Worm (Caenorhabditis elegans) whole organism, L4 larva: ENCODE results near the gene K10B3.5.

ENCODE experiments used
- F10B5.3 ChIP-seq: sonication (generic microtip); optimal IDR thresholded peaks from 2 replicates; lab custom pipeline; 2016; ENCODE audit warnings: mild to moderate bottlenecking, missing genetic modification characterization, missing compliant biosample characterization
- F26F4.8 ChIP-seq: fragments of 200-800 bp; sonication (Bioruptor generic); conservative IDR thresholded peaks from 2 replicates; pipeline ENCODE4 v1.3.6; 2022; ENCODE audit warnings: missing genetic modification characterization, missing compliant biosample characterization
- F49E8.2 ChIP-seq: sonication (generic microtip); optimal IDR thresholded peaks from 2 replicates; lab custom pipeline; 2016; ENCODE audit warnings: missing compliant biosample characterization, mild to moderate bottlenecking, missing genetic modification characterization, borderline replicate concordance
- R02D3.7 ChIP-seq: fragments of 150-350 bp; sonication (generic microtip); optimal IDR thresholded peaks from 3 replicates; lab custom pipeline; 2014; ENCODE audit warnings: missing biosample characterization, missing genetic modification characterization
- Y5F2A.4 ChIP-seq: fragments of 200-800 bp; sonication (Bioruptor generic); optimal IDR thresholded peaks from 2 replicates; lab custom pipeline; 2018; ENCODE audit warnings: mild to moderate bottlenecking, missing genetic modification characterization, missing compliant biosample characterization
- ZK337.2 ChIP-seq: fragments of 200-800 bp; sonication (Bioruptor generic); IDR thresholded peaks from 2 replicates; pipeline ENCODE4 v1.3.6; 2022; ENCODE audit warnings: missing genetic modification reagents, missing genetic modification characterization, missing compliant biosample characterization
- ZK546.5 ChIP-seq, 2 experiments: sonication (generic microtip); optimal IDR thresholded peaks; 2 replicates each; lab custom pipeline; 2017; ENCODE audit warnings: missing biosample characterization in 2 of 2, missing genetic modification characterization in 2 of 2
- ama-1 ChIP-seq: fragments of 150-350 bp; optimal IDR thresholded peaks from 2 replicates; lab custom pipeline; 2014; ENCODE audit warnings: inconsistent platforms, mixed read lengths
- arid-1 ChIP-seq: fragments of 200-800 bp; sonication (Bioruptor generic); conservative IDR thresholded peaks from 2 replicates; pipeline ENCODE4 v1.3.6; 2022; ENCODE audit warnings: missing genetic modification reagents, missing genetic modification characterization, missing compliant biosample characterization
- ceh-20 ChIP-seq: fragments of 200-800 bp; sonication (Bioruptor generic); IDR thresholded peaks from 2 replicates; pipeline ENCODE4 v1.3.6; 2022; ENCODE audit warnings: missing genetic modification reagents, missing genetic modification characterization, missing compliant biosample characterization
- ceh-28 ChIP-seq: fragments of 150-350 bp; optimal IDR thresholded peaks from 2 replicates; lab custom pipeline; 2014; ENCODE audit warnings: missing biosample characterization, missing genetic modification reagents, missing genetic modification characterization
- ceh-44 ChIP-seq: fragments of 200-800 bp; sonication (Bioruptor generic); IDR thresholded peaks from 2 replicates; pipeline ENCODE4 v1.3.6; 2022; ENCODE audit warnings: missing genetic modification reagents, missing genetic modification characterization, missing compliant biosample characterization
- ceh-62 ChIP-seq: sonication (generic microtip); optimal IDR thresholded peaks from 2 replicates; lab custom pipeline; 2017; ENCODE audit warnings: missing biosample characterization, missing genetic modification characterization
- ces-1 ChIP-seq: fragments of 150-350 bp; sonication (generic microtip); optimal IDR thresholded peaks from 4 replicates; lab custom pipeline; 2014; ENCODE audit warnings: missing biosample characterization, missing genetic modification reagents, missing genetic modification characterization
- dmd-6 ChIP-seq: fragments of 200-800 bp; sonication (Bioruptor generic); IDR thresholded peaks from 2 replicates; pipeline ENCODE4 v1.3.6; 2022; ENCODE audit warnings: missing genetic modification reagents, missing genetic modification characterization, missing compliant biosample characterization
- egl-27 ChIP-seq: sonication (generic microtip); optimal IDR thresholded peaks from 3 replicates; lab custom pipeline; 2017; ENCODE audit warnings: missing biosample characterization, missing genetic modification reagents, missing genetic modification characterization
- egl-43 ChIP-seq: fragments of 200-800 bp; sonication (Bioruptor generic); IDR thresholded peaks from 2 replicates; pipeline ENCODE4 v1.3.6; 2022; ENCODE audit warnings: missing genetic modification reagents, missing genetic modification characterization, missing compliant biosample characterization
- fkh-10 ChIP-seq: fragments of 150-350 bp; optimal IDR thresholded peaks from 2 replicates; lab custom pipeline; 2014; ENCODE audit warnings: missing biosample characterization, missing genetic modification reagents, missing genetic modification characterization
- gei-8 ChIP-seq: fragments of 200-800 bp; sonication (Bioruptor generic); optimal IDR thresholded peaks from 2 replicates; lab custom pipeline; 2018; ENCODE audit warnings: mild to moderate bottlenecking, missing genetic modification characterization, missing compliant biosample characterization
- hif-1 ChIP-seq, 2 experiments: sonication (generic microtip); optimal IDR thresholded peaks; 2 replicates each; lab custom pipeline; 2016 to 2017; ENCODE audit warnings: missing compliant biosample characterization in 2 of 2, missing genetic modification characterization in 2 of 2, missing genetic modification reagents in 2 of 2, missing genotype in 2 of 2, mild to moderate bottlenecking in 1 of 2
- hlh-11 ChIP-seq: fragments of 200-800 bp; sonication (Bioruptor generic); optimal IDR thresholded peaks from 2 replicates; lab custom pipeline; 2018; ENCODE audit warnings: mild to moderate bottlenecking, missing genetic modification characterization, missing compliant biosample characterization
- hlh-30 ChIP-seq: sonication (generic microtip); optimal IDR thresholded peaks from 2 replicates; lab custom pipeline; 2017; ENCODE audit warnings: antibody characterized with exemption, mild to moderate bottlenecking, missing genetic modification characterization, missing compliant biosample characterization; ENCODE audit not compliant: insufficient read depth
- hmg-1.1 ChIP-seq: fragments of 200-800 bp; sonication (Bioruptor generic); IDR thresholded peaks from 2 replicates; pipeline ENCODE4 v1.3.6; 2022; ENCODE audit warnings: missing genetic modification reagents, missing genetic modification characterization, missing compliant biosample characterization
- lin-29 ChIP-seq: fragments of 200-800 bp; sonication (Bioruptor generic); IDR thresholded peaks from 2 replicates; pipeline ENCODE4 v1.3.6; 2022; ENCODE audit warnings: missing genetic modification reagents, missing genetic modification characterization, missing compliant biosample characterization
- lin-38 ChIP-seq: fragments of 200-800 bp; sonication (Bioruptor generic); IDR thresholded peaks from 2 replicates; pipeline ENCODE4 v1.3.6; 2022; ENCODE audit warnings: missing genetic modification reagents, missing genetic modification characterization, missing compliant biosample characterization
- madf-9 ChIP-seq: fragments of 200-800 bp; sonication (Bioruptor generic); conservative IDR thresholded peaks from 2 replicates; pipeline ENCODE4 v1.3.6; 2022; ENCODE audit warnings: missing genetic modification reagents, missing genetic modification characterization, missing compliant biosample characterization
- mep-1 ChIP-seq: fragments of 150-350 bp; sonication (generic microtip); optimal IDR thresholded peaks from 3 replicates; lab custom pipeline; 2014; ENCODE audit warnings: missing biosample characterization, missing genetic modification characterization
- mes-2 ChIP-seq: sonication (generic microtip); optimal IDR thresholded peaks from 2 replicates; lab custom pipeline; 2016; ENCODE audit warnings: missing genotype, mild to moderate bottlenecking, missing genetic modification characterization, missing compliant biosample characterization; ENCODE audit not compliant: poor library complexity, severe bottlenecking
- mxl-3 ChIP-seq: fragments of 200-800 bp; sonication (Bioruptor generic); optimal IDR thresholded peaks from 2 replicates; lab custom pipeline; 2018; ENCODE audit warnings: mild to moderate bottlenecking, missing genetic modification characterization, missing compliant biosample characterization
- nhr-237 ChIP-seq: sonication (generic microtip); optimal IDR thresholded peaks from 2 replicates; lab custom pipeline; 2017; ENCODE audit warnings: missing biosample characterization, missing genetic modification characterization
- nhr-25 ChIP-seq: sonication (generic microtip); optimal IDR thresholded peaks from 2 replicates; lab custom pipeline; 2017; ENCODE audit warnings: missing genetic modification characterization, mild to moderate bottlenecking, missing compliant biosample characterization, antibody characterized with exemption, moderate library complexity, borderline replicate concordance; ENCODE audit not compliant: insufficient read depth
- nhr-76 ChIP-seq: fragments of 150-350 bp; optimal IDR thresholded peaks from 2 replicates; lab custom pipeline; 2014; ENCODE audit warnings: missing biosample characterization, missing genetic modification characterization
- nhr-77 ChIP-seq: fragments of 150-350 bp; optimal IDR thresholded peaks from 2 replicates; lab custom pipeline; 2014; ENCODE audit warnings: missing biosample characterization, missing genetic modification characterization
- saeg-2 ChIP-seq: fragments of 200-800 bp; sonication (Bioruptor generic); IDR thresholded peaks from 2 replicates; pipeline ENCODE4 v1.3.6; 2022; ENCODE audit warnings: missing genetic modification reagents, missing genetic modification characterization, missing compliant biosample characterization
- skn-1 ChIP-seq: fragments of 150-350 bp; optimal IDR thresholded peaks from 2 replicates; lab custom pipeline; 2014; ENCODE audit warnings: missing biosample characterization, missing genetic modification characterization
- spr-1 ChIP-seq: sonication (generic microtip); optimal IDR thresholded peaks from 2 replicates; lab custom pipeline; 2016; ENCODE audit warnings: mild to moderate bottlenecking, missing genetic modification characterization, missing compliant biosample characterization
- spr-3 ChIP-seq: fragments of 200-800 bp; sonication (Bioruptor generic); optimal IDR thresholded peaks from 2 replicates; lab custom pipeline; 2018; ENCODE audit warnings: mild to moderate bottlenecking, missing genetic modification characterization, missing compliant biosample characterization
- tag-97 ChIP-seq: fragments of 200-800 bp; sonication (Bioruptor generic); IDR thresholded peaks from 2 replicates; pipeline ENCODE4 v1.3.6; 2022; ENCODE audit warnings: missing genetic modification characterization, missing compliant biosample characterization
- unc-62 ChIP-seq, 3 experiments: fragments of 150-350 bp in 1 of 3; sonication (generic microtip); optimal IDR thresholded peaks in 2 of 3; peaks in 1 of 3; 1 replicate in 1 of 3; 2 replicates in 2 of 3; lab custom pipeline; 2014 to 2017; ENCODE audit warnings: missing biosample characterization in 3 of 3, missing genetic modification characterization in 3 of 3, missing genetic modification reagents in 3 of 3, missing genotype in 1 of 3
- vab-7 ChIP-seq: fragments of 200-800 bp; sonication (Bioruptor generic); IDR thresholded peaks from 2 replicates; pipeline ENCODE4 v1.3.6; 2022; ENCODE audit warnings: missing genetic modification reagents, missing genetic modification characterization, missing compliant biosample characterization
- zfp-3 ChIP-seq: fragments of 200-800 bp; sonication (Bioruptor generic); conservative IDR thresholded peaks from 2 replicates; pipeline ENCODE4 v1.3.6; 2022; ENCODE audit warnings: missing genetic modification reagents, missing genetic modification characterization, missing compliant biosample characterization
- zip-2 ChIP-seq: fragments of 150-350 bp; optimal IDR thresholded peaks from 2 replicates; lab custom pipeline; 2014; ENCODE audit warnings: missing biosample characterization, missing genetic modification characterization
- ztf-11 ChIP-seq: fragments of 150-350 bp; optimal IDR thresholded peaks from 2 replicates; lab custom pipeline; 2014; ENCODE audit warnings: missing biosample characterization, missing genetic modification characterization
- ztf-7 ChIP-seq: fragments of 150-350 bp; optimal IDR thresholded peaks from 2 replicates; lab custom pipeline; 2014; ENCODE audit warnings: missing biosample characterization, missing genetic modification characterization

Gene K10B3.5

DNA sequence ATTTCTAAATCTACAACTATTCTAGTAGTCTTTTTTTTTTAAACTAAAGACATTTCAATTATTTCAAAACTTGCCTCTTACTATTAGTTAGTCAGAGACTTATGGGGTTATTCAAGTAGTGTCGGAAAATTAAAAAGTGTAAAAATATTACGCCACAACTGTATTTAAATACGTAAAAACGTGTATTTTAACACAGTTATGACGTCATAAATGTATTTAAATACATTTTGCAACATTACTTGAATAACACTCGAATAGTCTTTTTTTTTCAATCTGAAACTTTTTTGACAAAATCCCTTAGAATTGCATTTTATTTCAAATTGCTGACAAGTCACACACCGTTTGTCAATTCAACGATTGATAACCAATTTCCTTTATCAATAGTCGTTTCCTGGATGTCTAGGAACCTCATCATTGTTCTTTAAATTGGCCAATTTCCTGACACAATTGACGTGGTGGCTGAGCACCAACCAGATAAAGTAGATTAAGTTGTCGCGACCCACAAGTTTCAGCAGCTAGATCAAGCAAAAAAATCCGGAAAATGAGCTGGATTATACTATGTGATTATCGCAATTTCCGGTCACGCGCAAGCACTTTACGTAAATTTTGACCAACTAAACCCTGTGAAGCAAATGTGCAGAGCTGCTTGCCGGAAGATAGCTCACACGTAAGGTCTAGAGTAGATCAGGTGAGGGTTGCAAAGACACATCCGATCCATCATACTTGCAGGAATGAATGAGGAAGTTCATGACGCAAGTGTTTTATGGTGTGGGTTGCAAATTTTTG is 33.4 kb upstream of the K10B3.5 start:
- TF ChIP-seq lin-38 (GFP tag; lab: Robert Waterston, UW) (no peak), mxl-3 (GFP tag; lab: Kevin White, UChicago) (peak; percentile 1)

DNA sequence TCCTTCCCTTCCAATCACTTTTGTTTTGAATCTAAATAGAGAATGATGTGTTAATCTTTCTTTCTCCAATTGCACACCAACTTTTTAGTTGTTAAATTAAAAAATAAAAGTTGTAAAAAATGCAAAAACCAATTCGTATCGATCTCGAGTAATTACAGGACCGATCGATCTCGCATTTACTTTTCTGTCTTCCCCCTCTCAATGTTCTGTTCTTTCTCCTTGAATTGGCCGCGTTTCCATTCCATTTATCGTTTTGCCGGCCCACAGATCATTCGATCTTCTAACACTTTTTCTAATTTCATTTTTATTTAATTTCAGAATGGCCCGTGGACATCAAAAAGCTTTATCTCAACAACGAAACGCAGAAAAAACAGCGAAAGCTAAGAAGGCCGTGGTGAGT is 28.9 kb upstream of the K10B3.5 start, which contains the start of gene K10B3.1:
K10B3.1 (plus strand) TSS at position 301 of the 400 bp plus-strand sequence.
- TF ChIP-seq ceh-44 = no peak
- no peak for TF ChIP-seq ama-1 (lab: Kevin White, UChicago)
- no peak for TF ChIP-seq F49E8.2
- peak; percentile 17 for TF ChIP-seq hlh-11 (tag; lab: Kevin White, UChicago)

DNA sequence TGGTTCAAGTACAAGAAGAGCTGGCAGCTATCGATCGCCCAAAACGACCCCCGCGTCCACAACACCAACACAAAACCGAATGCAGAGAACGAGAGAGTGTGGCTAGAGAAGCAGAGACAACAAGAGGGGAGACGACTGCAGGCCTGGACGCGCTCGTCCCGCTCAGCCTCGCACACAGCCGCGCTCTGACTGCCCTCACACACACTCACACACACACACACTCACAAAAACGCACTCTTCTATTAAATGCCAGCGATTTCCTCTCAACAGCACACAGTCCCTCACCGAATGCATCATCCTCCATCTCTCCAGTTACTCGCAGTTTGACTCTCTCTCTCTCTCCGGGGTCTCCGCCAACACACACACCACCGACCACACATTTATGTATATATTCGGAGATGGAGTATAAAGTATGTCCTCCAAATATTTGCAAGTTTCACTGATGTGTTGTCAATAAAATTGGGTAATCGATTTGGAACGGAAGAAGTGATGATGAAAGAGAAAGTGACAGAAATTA is 21.4 kb upstream of the K10B3.5 start:
- TF ChIP-seq nhr-25 (tag; lab: Kevin White, UChicago) (peak; percentile 96), ZK546.5 (tag; optimal IDR thresholded peaks at IDR 0.05; lab: Kevin White, UChicago) (peak in 1 of 2 experiments; percentile 50), F10B5.3 (tag; lab: Kevin White, UChicago) (peak; percentile 15), tag-97 (GFP tag; lab: Robert Waterston, UW) (peak; percentile 65; the same call in 1 of the 2 replicates), saeg-2 (GFP tag; lab: Robert Waterston, UW) (peak; percentile 64; the same call in 1 of the 2 replicates), madf-9 (GFP tag; lab: Robert Waterston, UW) (peak; percentile 90), F26F4.8 (no peak), ceh-28 (peak; percentile 60), ztf-11 (tag; lab: Kevin White, UChicago) (no peak), lin-29 (GFP tag; lab: Robert Waterston, UW) (no peak), ceh-62 (tag; lab: Kevin White, UChicago) (no peak), vab-7 (GFP tag; lab: Robert Waterston, UW) (peak; percentile 66), hmg-1.1 (GFP tag; lab: Robert Waterston, UW) (peak; percentile 99), nhr-77 (peak; percentile 68), egl-27 (tag; lab: Kevin White, UChicago) (no peak), spr-3 (peak; percentile 36), nhr-237 (no peak), unc-62 (GFP tag; optimal IDR thresholded peaks at IDR 0.05 in 1 of 2; lab: Kevin White, UChicago) (peak in 1 of 2 experiments; percentile 100), unc-62 (tag; optimal IDR thresholded peaks at IDR 0.05; lab: Kevin White, UChicago) (no peak), lin-38 (GFP tag; lab: Robert Waterston, UW) (peak; percentile 69), dmd-6 (GFP tag; lab: Robert Waterston, UW) (peak; percentile 87), ztf-7 (tag; lab: Kevin White, UChicago) (peak; percentile 24), spr-1 (tag; lab: Kevin White, UChicago) (peak; percentile 85), hif-1 (tag; optimal IDR thresholded peaks at IDR 0.05; lab: Kevin White, UChicago) (peak; percentile 73 to 95), R02D3.7 (tag; lab: Kevin White, UChicago) (no peak), mes-2 (tag; lab: Kevin White, UChicago) (peak; percentile 83), skn-1 (tag; lab: Kevin White, UChicago) (no peak), gei-8 (GFP tag; lab: Kevin White, UChicago) (peak; percentile 16), zfp-3 (peak; percentile 54; the same call in 1 of the 2 replicates), F49E8.2 (no peak), fkh-10 (peak; percentile 91), hlh-30 (tag; lab: Kevin White, UChicago) (peak; percentile 86), mep-1 (tag; lab: Kevin White, UChicago) (peak; percentile 98), zip-2 (peak; percentile 23), ceh-20 (GFP tag; lab: Robert Waterston, UW) (peak; percentile 90), arid-1 (peak; percentile 73; the same call in 1 of the 2 replicates), ces-1 (GFP tag; lab: Kevin White, UChicago) (peak; percentile 21), ZK337.2 (GFP tag; lab: Robert Waterston, UW) (no peak), Y5F2A.4 (no peak), nhr-76 (no peak), egl-43 (GFP tag; lab: Robert Waterston, UW) (no peak)
